Worm (Caenorhabditis elegans): ENCODE measurements around the gene nhr-61.

Gene nhr-61

ce11 chrII:14808686-14809085 is 9.7 kb downstream of the nhr-61 start, which contains the start of gene W01D2.6:
Gene W01D2.6 (plus strand): TSS chrII:14808986.
- no peak for TF ChIP-seq R02D3.7 (tag; optimal IDR thresholded peaks at IDR 0.05)

DNA sequence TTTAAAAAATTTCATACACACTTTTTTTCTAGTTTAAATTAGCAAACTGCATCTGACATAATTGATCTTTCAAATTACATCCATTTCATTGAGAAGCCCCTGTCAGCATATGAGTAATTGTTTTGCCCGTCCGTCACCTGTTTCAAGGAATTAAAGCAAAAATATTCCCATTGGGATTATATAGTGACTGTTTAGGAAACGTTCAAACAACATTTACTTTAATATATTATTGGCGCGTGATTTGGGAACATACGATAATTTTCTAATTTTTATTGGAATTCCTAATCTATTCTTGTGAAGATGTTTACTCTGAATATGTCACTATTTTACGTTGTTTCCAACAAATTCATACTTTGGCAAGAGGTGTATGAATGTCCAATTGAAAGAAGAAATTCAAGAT is 12.7 kb downstream of the nhr-61 start, which contains the start of gene srt-11:
Gene srt-11, plus strand, starts transcription at position 301 of the 400 bp plus-strand sequence.
- no peak for TF ChIP-seq ztf-4 (tag; optimal IDR thresholded peaks at IDR 0.05)
- no peak for TF ChIP-seq hmg-11 (tag; optimal IDR thresholded peaks at IDR 0.05)
- no peak for TF ChIP-seq nhr-28 (tag; optimal IDR thresholded peaks at IDR 0.05)
- TF ChIP-seq ceh-9 (tag; optimal IDR thresholded peaks at IDR 0.05), result no peak
- no peak for TF ChIP-seq R02D3.7 (tag; optimal IDR thresholded peaks at IDR 0.05)
- TF ChIP-seq nfya-1 (tag; optimal IDR thresholded peaks at IDR 0.05; ENCODE audit: insufficient read depth), result no peak
- TF ChIP-seq ceh-82 (tag; optimal IDR thresholded peaks at IDR 0.05), result no peak
- TF ChIP-seq nhr-77 (tag; optimal IDR thresholded peaks at IDR 0.05), result no peak
- no peak for TF ChIP-seq mdl-1 (tag; optimal IDR thresholded peaks at IDR 0.05)
- no peak for TF ChIP-seq aly-2 (tag; optimal IDR thresholded peaks at IDR 0.05)
- no peak for TF ChIP-seq lsy-12 (tag; optimal IDR thresholded peaks at IDR 0.05)
- TF ChIP-seq snpc-4 (tag; optimal IDR thresholded peaks at IDR 0.05), result no peak
- TF ChIP-seq nhr-23 (tag; optimal IDR thresholded peaks at IDR 0.05), result no peak
- TF ChIP-seq lin-39 (tag; optimal IDR thresholded peaks at IDR 0.05), result no peak
- no peak for TF ChIP-seq ceh-16 (tag; optimal IDR thresholded peaks at IDR 0.05)
- no peak for TF ChIP-seq egl-5 (tag; optimal IDR thresholded peaks at IDR 0.05)

- TF ChIP-seq lin-39 (tag; optimal IDR thresholded peaks at IDR 0.05) (peak; percentile 41), nhr-23 (tag; optimal IDR thresholded peaks at IDR 0.05) (peak; percentile 44), tbx-2 (tag; optimal IDR thresholded peaks at IDR 0.05) (peak; percentile 49), ZK546.5 (tag; optimal IDR thresholded peaks at IDR 0.05) (no peak), elt-3 (tag; optimal IDR thresholded peaks at IDR 0.05) (no peak), pqm-1 (tag; optimal IDR thresholded peaks at IDR 0.05) (no peak), lin-15B (tag; optimal IDR thresholded peaks at IDR 0.05) (no peak), fkh-2 (tag; optimal IDR thresholded peaks at IDR 0.05) (no peak), lsy-12 (tag; optimal IDR thresholded peaks at IDR 0.05) (peak; percentile 64), jun-1 (tag; optimal IDR thresholded peaks at IDR 0.05) (peak; percentile 47), mml-1 (tag; optimal IDR thresholded peaks at IDR 0.05) (no peak), unc-39 (tag; optimal IDR thresholded peaks at IDR 0.05) (no peak), mdl-1 (tag; optimal IDR thresholded peaks at IDR 0.05) (no peak), skn-1 (tag; optimal IDR thresholded peaks at IDR 0.05) (peak; percentile 35), ama-1 (optimal IDR thresholded peaks at IDR 0.05) (no peak), aly-2 (tag; optimal IDR thresholded peaks at IDR 0.05) (peak; percentile 64), ceh-28 (tag; optimal IDR thresholded peaks at IDR 0.05) (peak; percentile 80), elt-1 (tag; optimal IDR thresholded peaks at IDR 0.05) (no peak), hmg-11 (tag; optimal IDR thresholded peaks at IDR 0.05) (peak; percentile 77), snpc-4 (tag; optimal IDR thresholded peaks at IDR 0.05) (peak; percentile 98), nhr-25 (tag; optimal IDR thresholded peaks at IDR 0.05) (peak; percentile 89), pha-4 (tag; optimal IDR thresholded peaks at IDR 0.05) (peak; percentile 42), ceh-82 (tag; optimal IDR thresholded peaks at IDR 0.05) (peak; percentile 46), nhr-12 (tag; optimal IDR thresholded peaks at IDR 0.05) (no peak), daf-12 (tag; optimal IDR thresholded peaks at IDR 0.05) (no peak), nhr-28 (tag; optimal IDR thresholded peaks at IDR 0.05) (no peak), nhr-77 (tag; optimal IDR thresholded peaks at IDR 0.05) (peak; percentile 91), nfya-1 (tag; optimal IDR thresholded peaks at IDR 0.05; ENCODE audit: insufficient read depth) (peak; percentile 56), egl-5 (tag; optimal IDR thresholded peaks at IDR 0.05) (peak; percentile 1), ztf-4 (tag; optimal IDR thresholded peaks at IDR 0.05) (peak; percentile 81), zag-1 (tag; optimal IDR thresholded peaks at IDR 0.05) (no peak), nhr-11 (tag; optimal IDR thresholded peaks at IDR 0.05) (no peak), elt-2 (tag; optimal IDR thresholded peaks at IDR 0.05) (peak; percentile 43), nhr-237 (tag; optimal IDR thresholded peaks at IDR 0.05) (peak; percentile 2), nhr-67 (tag; optimal IDR thresholded peaks at IDR 0.05) (no peak), sea-2 (GFP tag; optimal IDR thresholded peaks at IDR 0.05) (peak; percentile 52), eor-1 (tag; optimal IDR thresholded peaks at IDR 0.05) (peak in 1 of 2 experiments; percentile 10), nhr-43 (tag; optimal IDR thresholded peaks at IDR 0.05; ENCODE audit: poor library complexity, severe bottlenecking) (peak; percentile 75), egl-27 (tag; optimal IDR thresholded peaks at IDR 0.05) (no peak)
Measured at ce11 chrII:14804259-14804899, 14.0 kb downstream of the nhr-61 start, which contains the start of gene W01D2.3. Gene W01D2.3 (minus strand): TSS chrII:14804309.
